Fruit fly (Drosophila melanogaster): ENCODE data around the gene mthl11.
A peak's percentile ranks its signal among the peaks of the same experiment; 100 is the strongest.

- peak; percentile 96 for TF ChIP-seq Met (GFP tag; optimal IDR thresholded peaks at IDR 0.05)
- TF ChIP-seq svp (GFP tag), result peak; percentile 98
- peak; percentile 75 to 95 for TF ChIP-seq salr (GFP tag; optimal IDR thresholded peaks at IDR 0.05)
- TF ChIP-seq Hr39 (GFP tag; optimal IDR thresholded peaks at IDR 0.05), result peak; percentile 93
- peak; percentile 81 for TF ChIP-seq CG8319 (GFP tag; optimal IDR thresholded peaks at IDR 0.05)
- peak; percentile 86 for TF ChIP-seq fd59A (GFP tag; optimal IDR thresholded peaks at IDR 0.05)
- peak; percentile 96 for TF ChIP-seq Eip75B (GFP tag; optimal IDR thresholded peaks at IDR 0.05)
- TF ChIP-seq CG3032 (tag; optimal IDR thresholded peaks at IDR 0.05), result peak; percentile 89
Measured at dm6 chr3R:10356563-10357363, 44.1 kb upstream of the mthl11 start.

Measured in whole organism, prepupa.